Worm (Caenorhabditis elegans) whole organism, L4 larva: ENCODE results near the gene F08F3.4.

Source experiments
- ceh-28 ChIP-seq: fragments of 150-350 bp; optimal IDR thresholded peaks from 2 replicates; lab custom pipeline; 2014; ENCODE audit warnings: missing biosample characterization, missing genetic modification reagents, missing genetic modification characterization
- lin-38 ChIP-seq: fragments of 200-800 bp; sonication (Bioruptor generic); IDR thresholded peaks from 2 replicates; pipeline ENCODE4 v1.3.6; 2022; ENCODE audit warnings: missing genetic modification reagents, missing genetic modification characterization, missing compliant biosample characterization
- nhr-11 ChIP-seq: fragments of 150-350 bp; optimal IDR thresholded peaks from 2 replicates; lab custom pipeline; 2014; ENCODE audit warnings: missing biosample characterization, missing genetic modification characterization
- unc-39 ChIP-seq: sonication (generic microtip); optimal IDR thresholded peaks from 2 replicates; lab custom pipeline; 2017; ENCODE audit warnings: missing biosample characterization, missing genetic modification characterization
- ztf-11 ChIP-seq: fragments of 150-350 bp; optimal IDR thresholded peaks from 2 replicates; lab custom pipeline; 2014; ENCODE audit warnings: missing biosample characterization, missing genetic modification characterization

DNA sequence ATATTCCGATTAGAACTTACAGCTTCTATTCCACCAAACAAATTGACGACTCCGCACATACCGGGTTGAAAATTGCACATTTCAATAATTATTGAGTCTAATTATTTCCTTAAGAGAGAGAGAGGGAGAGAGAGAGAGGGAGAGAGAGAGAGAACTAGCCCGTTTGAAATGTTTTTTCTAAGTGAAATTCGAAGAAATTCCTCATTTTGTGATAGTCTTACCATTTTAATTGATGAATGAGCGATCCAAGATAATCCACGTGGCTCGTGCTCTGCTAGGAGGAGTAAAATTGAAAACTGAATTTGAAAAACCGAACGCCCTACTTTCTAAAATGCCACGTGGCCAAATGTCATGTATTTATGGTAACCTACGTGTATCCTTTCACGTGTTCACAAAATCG is 21.7 kb downstream of the F08F3.4 start, which contains the start of gene F08F3.8:
- TF ChIP-seq ceh-28 (tag; lab: Kevin White, UChicago) (no peak), unc-39 (tag; lab: Kevin White, UChicago) (no peak), ztf-11 (no peak), lin-38 (GFP tag; lab: Robert Waterston, UW) (no peak), nhr-11 (tag; lab: Kevin White, UChicago) (no peak)
